Fruit fly (Drosophila melanogaster) ovary, adult (tissue): ENCODE data around the gene CREG.

Experiments used
- CG17801 ChIP-seq: fragments of 200-800 bp; optimal IDR thresholded peaks from 2 replicates; lab custom pipeline; 2019; ENCODE audit warnings: missing biosample characterization, mild to moderate bottlenecking, missing genetic modification characterization, moderate library complexity; ENCODE audit not compliant: partially characterized antibody

The CREG gene

DNA sequence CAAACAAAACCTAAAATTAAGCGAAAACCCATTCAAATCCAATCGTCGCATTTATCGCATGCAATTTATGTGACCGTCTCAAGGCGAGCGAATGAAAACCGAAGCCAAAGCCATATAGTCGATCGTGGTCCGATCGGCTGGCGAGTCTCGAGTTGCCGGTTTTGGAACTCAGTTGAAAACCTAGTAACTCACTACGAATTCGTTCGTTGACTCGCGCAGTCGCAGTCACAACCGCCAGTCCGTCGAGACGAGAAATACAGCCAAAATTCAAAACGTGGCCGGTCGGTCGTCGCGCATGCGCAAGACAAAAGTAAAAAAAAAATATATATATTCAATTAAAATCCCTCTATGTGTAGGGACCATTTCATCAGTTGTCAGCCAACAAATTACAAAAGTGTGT is 14.7 kb downstream of the CREG start, which contains the start of gene lute:
Gene lute, plus strand, starts transcription at position 203 of the 400 bp plus-strand sequence.
- TF ChIP-seq CG17801: no peak

- TF ChIP-seq CG17801: no peak
These were observed 15.4 kb downstream of the CREG start for dm6 chr3R:17379051-17379450.

DNA sequence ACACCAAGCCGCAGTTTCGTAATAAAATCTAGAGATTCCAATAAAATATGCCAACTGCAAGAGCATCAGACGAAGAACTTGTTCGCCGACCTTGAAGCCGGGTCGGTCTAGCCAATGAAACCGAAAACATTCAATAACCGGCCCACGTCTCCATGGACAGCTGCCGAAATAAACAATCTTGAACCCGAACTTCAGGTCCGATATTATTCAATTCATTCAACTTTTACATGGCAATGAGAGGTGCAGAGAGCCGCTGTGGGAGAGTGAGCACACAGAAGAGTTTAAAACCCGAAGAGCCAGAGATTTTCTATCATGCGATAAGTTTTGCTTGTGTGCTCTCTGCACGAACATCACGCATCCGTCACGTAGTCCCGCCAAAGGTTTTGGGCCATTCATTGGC is 16.9 kb downstream of the CREG start:
- TF ChIP-seq CG17801: no peak

DNA sequence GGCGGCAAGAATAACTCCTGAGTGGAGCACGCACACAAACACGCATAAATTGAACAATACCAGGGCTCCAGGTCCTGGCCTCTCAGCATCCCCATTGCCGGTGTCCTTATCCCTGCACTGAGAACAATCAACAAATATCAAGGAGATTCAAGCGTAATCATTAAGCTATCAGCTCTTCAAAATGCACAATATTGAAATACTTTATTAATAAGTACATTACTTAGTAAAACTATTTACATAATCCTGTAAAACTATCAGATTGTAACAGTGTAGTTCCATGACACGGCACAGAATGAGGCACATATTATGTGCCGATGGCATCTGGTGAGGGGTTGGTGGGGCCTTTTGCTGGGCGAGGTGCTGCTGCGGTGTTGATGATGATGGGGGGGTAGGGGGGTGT is 23.3 kb downstream of the CREG start:
- TF ChIP-seq CG17801: no peak

DNA sequence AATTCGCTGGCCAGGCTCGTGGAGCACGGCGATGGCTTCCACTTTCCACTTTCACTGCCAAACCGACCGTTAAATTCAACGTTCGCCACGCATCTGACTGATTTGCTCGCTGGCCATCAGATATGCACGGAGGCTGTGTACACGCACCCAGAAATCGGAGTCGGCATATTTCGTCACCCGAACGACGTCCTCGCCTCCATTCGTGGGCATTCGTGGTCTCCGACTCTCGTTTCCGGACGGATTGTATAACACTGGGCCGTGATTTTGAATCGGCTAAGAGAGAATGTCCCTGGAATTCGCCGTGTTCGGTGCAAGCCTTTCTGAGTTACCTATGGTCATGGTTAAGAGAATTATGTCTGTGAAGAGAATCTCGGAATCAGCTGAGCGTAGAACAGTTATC is 28.4 kb downstream of the CREG start, which contains the start of gene beat-IIa:
Gene beat-IIa, minus strand, starts transcription at position 97 of the 400 bp plus-strand sequence.
- no peak for TF ChIP-seq CG17801

dm6 chr3R:17359370-17359769 is 35.1 kb downstream of the CREG start:
- no peak for TF ChIP-seq CG17801

DNA sequence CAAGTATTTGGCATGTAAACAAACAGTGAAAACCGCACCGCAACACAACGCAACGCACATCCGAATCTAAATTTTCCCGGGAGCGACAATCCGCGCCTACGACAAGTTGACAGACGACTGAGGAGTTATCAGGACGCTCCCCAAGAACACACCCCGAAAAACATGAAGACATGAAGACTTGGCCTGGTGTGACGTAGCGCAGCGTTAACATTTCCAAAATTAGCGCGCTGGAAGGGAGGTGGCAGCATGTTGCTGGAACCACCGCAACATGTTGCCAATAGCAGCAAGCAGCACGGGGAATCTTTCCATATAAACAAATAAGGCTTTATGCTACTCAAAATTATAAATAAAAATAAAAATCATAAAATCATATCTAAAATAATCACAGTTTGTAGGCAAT is 48.2 kb downstream of the CREG start:
- no peak for TF ChIP-seq CG17801
